Fruit fly (Drosophila melanogaster): ENCODE results near the gene CG10514.

CG10514 gene

dm6 chr3R:25262322-25262761, 17.3 kb downstream of the CG10514 start, which contains the start of the genes Kdsr and CG11858 (continued):
- peak; percentile 65 for TF ChIP-seq CG9817 (tag; optimal IDR thresholded peaks at IDR 0.05)
- TF ChIP-seq nmo (GFP tag; optimal IDR thresholded peaks at IDR 0.05) = peak; percentile 75

dm6 chr3R:25260670-25261069, 19.0 kb downstream of the CG10514 start:
- TF ChIP-seq CG34376 (GFP tag; optimal IDR thresholded peaks at IDR 0.05) (peak; percentile 47), HLHmδ (GFP tag; optimal IDR thresholded peaks at IDR 0.05) (no peak), grn (GFP tag; optimal IDR thresholded peaks at IDR 0.05) (peak; percentile 53), usp (GFP tag; optimal IDR thresholded peaks at IDR 0.05) (no peak), h (optimal IDR thresholded peaks at IDR 0.05) (no peak), sens (GFP tag) (peak; percentile 48), mirr (GFP tag; optimal IDR thresholded peaks at IDR 0.05) (peak; percentile 93), unc-4 (GFP tag; IDR thresholded peaks at IDR 0.05; ENCODE audit: partially characterized antibody) (no peak), shn (GFP tag; optimal IDR thresholded peaks at IDR 0.05) (no peak), lola (GFP tag; optimal IDR thresholded peaks at IDR 0.05) (no peak), lbe (GFP tag; optimal IDR thresholded peaks at IDR 0.05) (peak; percentile 21), D19A (tag; optimal IDR thresholded peaks at IDR 0.05) (peak; percentile 52), eve (GFP tag; optimal IDR thresholded peaks at IDR 0.05) (no peak), CG13287 (GFP tag; IDR thresholded peaks at IDR 0.05; ENCODE audit: partially characterized antibody) (no peak), exex (tag; optimal IDR thresholded peaks at IDR 0.05) (peak; percentile 97), Mad (GFP tag; optimal IDR thresholded peaks at IDR 0.05) (no peak), CG1602 (GFP tag; optimal IDR thresholded peaks at IDR 0.05) (no peak), GATAe (GFP tag; conservative IDR thresholded peaks at IDR 0.05) (peak; percentile 53; the same call in 1 of the 2 replicates)

dm6 chr3R:25258628-25259240, 20.9 kb downstream of the CG10514 start, which contains the start of gene CG11857:
Gene CG11857 (plus strand): TSS chr3R:25258898.
- TF ChIP-seq CG9437 (GFP tag; optimal IDR thresholded peaks at IDR 0.05) = peak; percentile 88
- TF ChIP-seq CG4617 (GFP tag; optimal IDR thresholded peaks at IDR 0.05; ENCODE audit: borderline replicate concordance) = peak; percentile 99
- TF ChIP-seq Atf-2 (GFP tag; optimal IDR thresholded peaks at IDR 0.05) = peak; percentile 97
- peak; percentile 91 for TF ChIP-seq BtbVII (GFP tag; optimal IDR thresholded peaks at IDR 0.05)
- TF ChIP-seq CG6689 (GFP tag; IDR thresholded peaks at IDR 0.05) = peak; percentile 98
- peak; percentile 99 for TF ChIP-seq esg (GFP tag; conservative IDR thresholded peaks at IDR 0.05)
- peak; percentile 98 for TF ChIP-seq Bteb2 (GFP tag; optimal IDR thresholded peaks at IDR 0.05)
- peak; percentile 94 for TF ChIP-seq CG1529 (GFP tag; optimal IDR thresholded peaks at IDR 0.05)
- peak; percentile 86 for TF ChIP-seq Hand (GFP tag; optimal IDR thresholded peaks at IDR 0.05)
- TF ChIP-seq pb (GFP tag; optimal IDR thresholded peaks at IDR 0.05) = peak; percentile 92
- TF ChIP-seq CG12155 (GFP tag; optimal IDR thresholded peaks at IDR 0.05) = peak; percentile 98
- peak; percentile 96 for TF ChIP-seq NC2β (GFP tag; optimal IDR thresholded peaks at IDR 0.05)
- TF ChIP-seq Xbp1 (GFP tag; optimal IDR thresholded peaks at IDR 0.05) = peak; percentile 100
- TF ChIP-seq knrl (GFP tag; IDR thresholded peaks at IDR 0.05; ENCODE audit: partially characterized antibody) = peak; percentile 100
- peak; percentile 89 for TF ChIP-seq CG12071 (GFP tag; optimal IDR thresholded peaks at IDR 0.05)
- TF ChIP-seq jigr1 (GFP tag; IDR thresholded peaks at IDR 0.05) = peak; percentile 99
- TF ChIP-seq Usf (GFP tag; optimal IDR thresholded peaks at IDR 0.05) = peak; percentile 96
- peak; percentile 99 for TF ChIP-seq H15 (GFP tag; IDR thresholded peaks at IDR 0.05)
- peak; percentile 97 for TF ChIP-seq jumu (GFP tag; optimal IDR thresholded peaks at IDR 0.05)
- TF ChIP-seq ara (GFP tag; IDR thresholded peaks at IDR 0.05) = peak; percentile 98
- TF ChIP-seq p53 (GFP tag; optimal IDR thresholded peaks at IDR 0.05) = peak; percentile 93
- peak; percentile 90 for TF ChIP-seq CG18011 (GFP tag; optimal IDR thresholded peaks at IDR 0.05)
- TF ChIP-seq MESR4 (GFP tag; optimal IDR thresholded peaks at IDR 0.05) = peak; percentile 91
- peak; percentile 98 for TF ChIP-seq fd3F (GFP tag; optimal IDR thresholded peaks at IDR 0.05)
- TF ChIP-seq CG4404 (GFP tag; IDR thresholded peaks at IDR 0.05) = peak; percentile 100
- peak; percentile 97 for TF ChIP-seq trh (GFP tag; optimal IDR thresholded peaks at IDR 0.05)
- peak; percentile 98 for TF ChIP-seq CG17829 (tag; optimal IDR thresholded peaks at IDR 0.05)
- peak; percentile 99 for TF ChIP-seq lmd (GFP tag; IDR thresholded peaks at IDR 0.05)
